Worm (Caenorhabditis elegans) whole organism, late embryonic: ENCODE data around the gene ZK1127.12.

Source experiments
- C08G9.2 ChIP-seq: sonication (generic microtip); optimal IDR thresholded peaks from 2 replicates; lab custom pipeline; 2016; ENCODE audit warnings: mild to moderate bottlenecking, missing genetic modification characterization, moderate library complexity, missing compliant biosample characterization
- F13H6.1 ChIP-seq: sonication (generic microtip); optimal IDR thresholded peaks from 2 replicates; lab custom pipeline; 2016; ENCODE audit warnings: missing genetic modification characterization, missing compliant biosample characterization
- K09A11.1 ChIP-seq: sonication (generic microtip); optimal IDR thresholded peaks from 2 replicates; lab custom pipeline; 2017; ENCODE audit warnings: antibody characterized with exemption, mild to moderate bottlenecking, missing genetic modification characterization, missing compliant biosample characterization; ENCODE audit not compliant: insufficient read depth
- Y22D7AL.16 ChIP-seq: sonication (generic microtip); optimal IDR thresholded peaks from 2 replicates; lab custom pipeline; 2016; ENCODE audit warnings: missing genetic modification characterization, missing compliant biosample characterization
- ama-1 ChIP-seq: fragments of 150-350 bp; optimal IDR thresholded peaks from 2 replicates; lab custom pipeline; 2014
- ceh-14 ChIP-seq: sonication (generic microtip); optimal IDR thresholded peaks from 2 replicates; lab custom pipeline; 2016; ENCODE audit warnings: missing genotype, missing genetic modification characterization, missing compliant biosample characterization
- ceh-2 ChIP-seq: sonication (generic microtip); optimal IDR thresholded peaks from 2 replicates; lab custom pipeline; 2016; ENCODE audit warnings: missing genotype, missing genetic modification characterization, missing compliant biosample characterization
- ceh-24 ChIP-seq: sonication (generic microtip); optimal IDR thresholded peaks from 2 replicates; lab custom pipeline; 2016; ENCODE audit warnings: mild to moderate bottlenecking, missing genetic modification characterization, missing compliant biosample characterization
- ceh-30 ChIP-seq: fragments of 150-350 bp; optimal IDR thresholded peaks from 2 replicates; lab custom pipeline; 2014; ENCODE audit warnings: missing biosample characterization, missing genetic modification characterization
- ceh-48 ChIP-seq: sonication (generic microtip); optimal IDR thresholded peaks from 2 replicates; lab custom pipeline; 2016; ENCODE audit warnings: missing genetic modification characterization, inconsistent platforms, missing compliant biosample characterization
- elt-2 ChIP-seq: sonication (generic microtip); optimal IDR thresholded peaks from 2 replicates; lab custom pipeline; 2016; ENCODE audit warnings: missing genetic modification reagents, missing genetic modification characterization, missing compliant biosample characterization
- ets-4 ChIP-seq: sonication (generic microtip); optimal IDR thresholded peaks from 2 replicates; lab custom pipeline; 2016; ENCODE audit warnings: missing genetic modification characterization, missing compliant biosample characterization
- eyg-1 ChIP-seq: sonication (generic microtip); optimal IDR thresholded peaks from 2 replicates; lab custom pipeline; 2016; ENCODE audit warnings: missing genotype, missing genetic modification characterization, missing compliant biosample characterization
- fkh-6 ChIP-seq: sonication (generic microtip); optimal IDR thresholded peaks from 2 replicates; lab custom pipeline; 2016; ENCODE audit warnings: missing genetic modification characterization, missing compliant biosample characterization
- gmeb-2 ChIP-seq: sonication (generic microtip); optimal IDR thresholded peaks from 2 replicates; lab custom pipeline; 2016; ENCODE audit warnings: missing genetic modification characterization, inconsistent platforms, missing compliant biosample characterization
- hlh-13 ChIP-seq: fragments of 200-800 bp; sonication (Bioruptor generic); optimal IDR thresholded peaks from 2 replicates; lab custom pipeline; 2018; ENCODE audit warnings: mild to moderate bottlenecking, missing genetic modification characterization, missing compliant biosample characterization
- hlh-8 ChIP-seq: sonication (generic microtip); optimal IDR thresholded peaks from 2 replicates; lab custom pipeline; 2016; ENCODE audit warnings: missing genotype, missing genetic modification characterization, missing compliant biosample characterization
- lin-11 ChIP-seq: fragments of 200-800 bp; sonication (Bioruptor generic); optimal IDR thresholded peaks from 2 replicates; lab custom pipeline; 2018; ENCODE audit warnings: mild to moderate bottlenecking, missing genetic modification characterization, missing compliant biosample characterization
- mec-3 ChIP-seq: sonication (generic microtip); optimal IDR thresholded peaks from 2 replicates; lab custom pipeline; 2016; ENCODE audit warnings: borderline replicate concordance, missing genetic modification characterization, missing compliant biosample characterization
- nfya-1 ChIP-seq: sonication (generic microtip); optimal IDR thresholded peaks from 2 replicates; lab custom pipeline; 2017; ENCODE audit warnings: missing genetic modification characterization, mild to moderate bottlenecking, missing compliant biosample characterization, antibody characterized with exemption, moderate library complexity
- odd-2 ChIP-seq: sonication (generic microtip); optimal IDR thresholded peaks from 2 replicates; lab custom pipeline; 2017; ENCODE audit warnings: antibody characterized with exemption, mild to moderate bottlenecking, missing genetic modification characterization, missing compliant biosample characterization
- pha-2 ChIP-seq: sonication (generic microtip); optimal IDR thresholded peaks from 2 replicates; lab custom pipeline; 2017; ENCODE audit warnings: mild to moderate bottlenecking, missing genetic modification characterization, missing compliant biosample characterization
- pqm-1 ChIP-seq: sonication (generic microtip); optimal IDR thresholded peaks from 2 replicates; lab custom pipeline; 2016; ENCODE audit warnings: missing genetic modification characterization, missing compliant biosample characterization
- pros-1 ChIP-seq: fragments of 150-350 bp; optimal IDR thresholded peaks from 2 replicates; lab custom pipeline; 2014; ENCODE audit warnings: missing biosample characterization, missing genetic modification reagents, missing genetic modification characterization
- ref-2 ChIP-seq: sonication (generic microtip); optimal IDR thresholded peaks from 2 replicates; lab custom pipeline; 2016; ENCODE audit warnings: missing genetic modification characterization, missing compliant biosample characterization
- sdc-2 ChIP-seq: sonication (generic microtip); optimal IDR thresholded peaks from 2 replicates; lab custom pipeline; 2016; ENCODE audit warnings: missing genotype, missing genetic modification characterization, missing compliant biosample characterization
- unc-42 ChIP-seq: sonication (generic microtip); optimal IDR thresholded peaks from 2 replicates; lab custom pipeline; 2016; ENCODE audit warnings: missing genotype, missing genetic modification characterization, missing compliant biosample characterization
- unc-55 ChIP-seq: sonication (generic microtip); optimal IDR thresholded peaks from 2 replicates; lab custom pipeline; 2017; ENCODE audit warnings: missing biosample characterization, missing genetic modification reagents, missing genetic modification characterization
- unc-86 ChIP-seq: sonication (generic microtip); optimal IDR thresholded peaks from 2 replicates; lab custom pipeline; 2016; ENCODE audit warnings: missing genetic modification characterization, missing compliant biosample characterization
- ztf-16 ChIP-seq: sonication (generic microtip); optimal IDR thresholded peaks from 2 replicates; lab custom pipeline; 2017; ENCODE audit warnings: missing genetic modification characterization, missing compliant biosample characterization

Gene ZK1127.12

DNA sequence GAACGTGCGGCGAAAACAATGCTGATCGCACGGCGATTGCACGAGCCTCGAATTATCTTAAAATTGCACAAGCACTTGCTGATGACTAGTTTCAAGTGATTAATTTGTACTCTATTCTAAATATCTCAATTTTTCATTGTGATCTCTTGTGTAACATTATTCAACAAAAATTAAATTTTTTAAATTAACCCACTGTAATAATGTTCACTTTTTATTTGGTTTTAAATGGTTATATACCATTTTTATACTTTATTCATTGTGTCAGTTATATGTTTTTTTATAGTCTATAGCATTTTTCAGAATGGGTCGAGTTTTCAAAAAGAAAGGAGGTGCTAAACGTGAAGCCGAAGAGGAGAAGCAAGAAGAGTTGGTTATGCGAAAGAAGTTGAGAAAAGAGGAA lies 1.8 kb downstream of the ZK1127.12 start, which contains the start of gene ZK1127.4:
Gene ZK1127.4 (plus strand): TSS at position 301 of the 400 bp plus-strand sequence.
- TF ChIP-seq nfya-1 (tag; lab: Kevin White, UChicago), result no peak
- TF ChIP-seq unc-55 (GFP tag; lab: Kevin White, UChicago), result no peak
- no peak for TF ChIP-seq ceh-48 (tag; lab: Kevin White, UChicago)
- TF ChIP-seq unc-86, result no peak
- TF ChIP-seq Y22D7AL.16 (tag; lab: Kevin White, UChicago), result no peak
- no peak for TF ChIP-seq ref-2 (tag; lab: Kevin White, UChicago)
- no peak for TF ChIP-seq ceh-30
- no peak for TF ChIP-seq K09A11.1 (tag; lab: Kevin White, UChicago)
- TF ChIP-seq C08G9.2, result no peak
- TF ChIP-seq fkh-6 (tag; lab: Kevin White, UChicago), result no peak
- no peak for TF ChIP-seq unc-42 (tag; lab: Kevin White, UChicago)
- no peak for TF ChIP-seq F13H6.1 (tag; lab: Kevin White, UChicago)
- TF ChIP-seq odd-2 (tag; lab: Kevin White, UChicago), result no peak
- TF ChIP-seq ceh-14 (tag; lab: Kevin White, UChicago), result no peak
- no peak for TF ChIP-seq ztf-16 (tag; lab: Kevin White, UChicago)
- TF ChIP-seq mec-3 (tag; lab: Kevin White, UChicago), result no peak
- TF ChIP-seq pqm-1, result no peak
- TF ChIP-seq pha-2 (tag; lab: Kevin White, UChicago), result no peak
- TF ChIP-seq lin-11 (tag; lab: Kevin White, UChicago), result no peak

DNA sequence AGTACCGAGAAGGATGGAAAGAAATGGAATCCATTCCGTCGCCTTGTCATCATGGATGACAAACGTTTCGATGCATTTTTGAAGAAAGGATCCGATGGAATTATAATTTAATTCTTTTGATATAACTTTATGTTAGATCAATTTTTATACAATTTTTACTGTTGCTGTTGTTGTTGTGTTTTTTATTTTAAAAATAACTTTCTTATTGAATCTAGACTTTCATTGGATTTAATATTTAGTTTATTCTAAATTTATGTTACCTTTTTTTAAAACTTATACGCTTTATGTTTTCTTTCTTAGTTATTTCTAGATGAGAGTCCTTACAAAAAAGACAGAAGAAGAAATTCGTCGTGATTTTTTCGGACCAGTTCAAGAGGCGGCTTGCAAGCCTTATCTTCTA lies 3.1 kb downstream of the ZK1127.12 start, which contains the start of gene ZK1127.3:
Gene ZK1127.3 (plus strand): TSS at position 301 of the 400 bp plus-strand sequence.
- no peak for TF ChIP-seq fkh-6 (tag; lab: Kevin White, UChicago)
- TF ChIP-seq gmeb-2 (tag; lab: Kevin White, UChicago), result no peak
- TF ChIP-seq sdc-2 (tag; lab: Kevin White, UChicago), result no peak

DNA sequence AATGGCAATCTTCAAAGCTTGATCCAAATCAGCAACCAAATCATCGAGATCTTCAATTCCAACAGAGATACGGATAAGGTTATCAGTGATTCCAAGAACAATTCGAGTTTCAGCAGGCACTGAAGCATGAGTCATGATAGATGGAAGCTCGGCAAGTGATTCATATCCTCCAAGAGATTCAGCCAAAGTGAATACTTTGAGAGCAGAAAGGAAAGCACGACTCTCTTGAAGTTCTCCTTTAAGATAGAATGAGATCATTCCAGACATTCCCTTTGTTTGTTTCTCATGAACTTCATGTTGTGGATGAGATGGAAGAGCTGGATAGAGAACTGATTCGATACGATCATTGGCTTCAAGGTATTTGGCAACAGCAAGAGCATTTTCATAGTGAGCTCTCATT lies 4.5 kb downstream of the ZK1127.12 start:
- no peak for TF ChIP-seq Y22D7AL.16 (tag; lab: Kevin White, UChicago)
- no peak for TF ChIP-seq ama-1
- TF ChIP-seq, all 69 proteins: peak for 0

DNA sequence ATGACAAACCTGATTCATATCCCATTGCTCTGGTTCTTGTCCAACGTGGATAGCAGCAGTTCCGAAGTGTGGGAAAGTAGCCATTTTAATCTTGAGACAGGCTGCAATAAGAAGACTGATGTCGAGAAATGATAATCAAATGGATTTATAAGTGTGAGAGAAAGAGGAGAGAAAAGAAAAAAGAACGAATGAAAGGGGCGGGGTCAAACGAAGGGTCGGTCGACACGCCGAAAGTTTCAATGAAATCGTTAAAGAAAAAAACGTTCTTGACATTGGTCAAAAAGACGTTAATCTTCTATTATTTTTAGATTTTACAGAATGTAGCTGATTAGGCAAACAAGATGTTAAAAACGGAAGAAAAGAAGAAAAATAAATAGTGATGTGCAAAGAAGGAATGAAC lies 6.0 kb downstream of the ZK1127.12 start, which contains the start of gene cth-2:
Gene cth-2 (minus strand): TSS at position 101 of the 400 bp plus-strand sequence.
- no peak for TF ChIP-seq hlh-8
- TF ChIP-seq ceh-14 (tag; lab: Kevin White, UChicago), result no peak
- no peak for TF ChIP-seq lin-11 (tag; lab: Kevin White, UChicago)
- TF ChIP-seq ceh-24 (tag; lab: Kevin White, UChicago), result no peak
- TF ChIP-seq pros-1 (tag; lab: Kevin White, UChicago), result no peak
- TF ChIP-seq ceh-2 (tag; lab: Kevin White, UChicago), result no peak
- no peak for TF ChIP-seq eyg-1
- TF ChIP-seq unc-55 (GFP tag; lab: Kevin White, UChicago), result no peak
- TF ChIP-seq ets-4 (tag; lab: Kevin White, UChicago), result no peak

DNA sequence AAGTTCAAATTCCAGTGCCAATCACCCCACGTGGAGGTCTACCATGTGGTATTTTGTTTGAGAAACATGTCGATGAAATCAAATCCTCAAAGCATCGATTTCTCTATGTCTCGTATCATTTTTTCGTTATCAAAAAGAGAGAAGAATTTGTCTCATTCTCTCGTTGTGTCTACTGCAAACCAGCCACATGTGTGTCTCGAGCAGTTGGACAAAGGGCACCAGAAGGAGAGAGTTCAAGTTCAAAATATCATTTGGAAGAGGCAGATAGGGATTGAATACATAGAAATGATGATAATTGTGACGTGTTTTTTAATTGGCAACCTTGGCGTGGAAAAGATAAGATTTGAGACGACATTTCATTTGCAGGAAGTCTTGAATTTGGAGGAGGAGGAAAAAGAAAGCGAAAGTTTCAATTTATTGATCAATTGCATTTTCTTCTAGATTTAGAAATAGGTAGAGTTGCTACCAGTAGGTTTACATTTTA lies 7.4 kb downstream of the ZK1127.12 start:
- TF ChIP-seq K09A11.1 (tag; lab: Kevin White, UChicago) (no peak), elt-2 (tag; lab: Kevin White, UChicago) (peak; percentile 38)

DNA sequence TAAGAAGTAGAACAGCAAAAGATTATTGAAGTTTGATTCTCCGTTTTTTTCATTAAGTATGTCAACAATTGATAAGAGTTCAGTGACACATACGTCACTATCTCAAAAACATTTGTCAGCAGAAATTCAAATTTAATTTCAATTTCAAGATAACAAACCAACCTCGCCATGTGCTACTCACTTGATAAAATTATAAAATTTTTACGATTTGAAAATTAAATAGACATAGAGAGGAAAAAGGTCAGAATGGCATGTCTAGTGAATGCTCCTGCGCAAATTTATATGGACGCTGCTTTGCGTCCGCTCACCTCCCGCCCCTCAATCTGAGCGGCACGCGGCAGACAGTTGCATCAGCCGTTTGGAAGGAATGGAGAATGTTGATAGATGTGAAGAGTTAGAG lies 8.3 kb downstream of the ZK1127.12 start:
- TF ChIP-seq hlh-13 (GFP tag; lab: Kevin White, UChicago), result no peak
- TF ChIP-seq elt-2 (tag; lab: Kevin White, UChicago), result peak; percentile 34
- TF ChIP-seq, all 69 proteins: peak for 1
